Worm (Caenorhabditis elegans) whole organism, L3 larva: Measurements from ENCODE around the gene srh-46.

Source experiments
- ceh-28 ChIP-seq: fragments of 150-350 bp; optimal IDR thresholded peaks from 2 replicates; lab custom pipeline; 2014; ENCODE audit warnings: missing biosample characterization, missing genetic modification reagents, missing genetic modification characterization
- elt-2 ChIP-seq: sonication (generic microtip); optimal IDR thresholded peaks from 2 replicates; lab custom pipeline; 2016; ENCODE audit warnings: missing genetic modification reagents, mild to moderate bottlenecking, missing genetic modification characterization, missing compliant biosample characterization
- nhr-237 ChIP-seq: fragments of 150-350 bp; optimal IDR thresholded peaks from 2 replicates; lab custom pipeline; 2014; ENCODE audit warnings: missing biosample characterization, missing genetic modification characterization

DNA sequence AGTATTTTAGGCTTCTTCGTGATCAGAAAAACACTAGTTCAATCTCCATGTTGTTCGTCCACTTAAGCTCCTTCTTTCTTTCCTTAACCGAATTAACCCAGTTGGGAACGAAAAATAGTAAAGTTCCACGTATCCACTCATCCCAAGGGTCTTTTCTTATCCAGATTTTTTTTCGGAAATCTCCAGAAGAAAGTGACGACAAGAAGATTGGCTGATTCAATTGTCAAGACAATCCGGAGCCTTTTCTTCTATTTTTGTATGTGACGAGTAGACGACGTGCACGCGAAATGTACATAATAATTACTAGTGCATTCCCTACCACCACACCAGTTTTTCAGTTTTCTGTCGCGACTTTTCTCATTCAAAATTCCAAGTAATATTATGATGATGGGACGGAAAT lies 48.6 kb upstream of the srh-46 start:
- TF ChIP-seq elt-2 (no peak), nhr-237 (no peak), ceh-28 (tag; lab: Kevin White, UChicago) (no peak)
